Fruit fly (Drosophila melanogaster) whole organism, embryonic: ENCODE results near the gene CG17660.

Experiments
- Abd-B ChIP-seq: fragments of 200-800 bp; sonication (Bioruptor generic); optimal IDR thresholded peaks from 2 replicates; lab custom pipeline; 2018; ENCODE audit warnings: missing biosample characterization, mild to moderate bottlenecking, missing genetic modification characterization, moderate library complexity
- CG14050 ChIP-seq: fragments of 200-800 bp; sonication (Bioruptor generic); IDR thresholded peaks from 3 replicates; pipeline ENCODE4 v1.3.6; 2022; ENCODE audit warnings: missing biosample characterization, missing genetic modification characterization
- CG14965 ChIP-seq: fragments of 200-800 bp; sonication (Bioruptor generic); optimal IDR thresholded peaks from 2 replicates; lab custom pipeline; 2016; ENCODE audit warnings: missing biosample characterization, missing genetic modification characterization, borderline replicate concordance
- CG15479 ChIP-seq: fragments of 200-800 bp; sonication (Bioruptor generic); optimal IDR thresholded peaks from 3 replicates; lab custom pipeline; 2019; ENCODE audit warnings: missing biosample characterization, mild to moderate bottlenecking, missing genetic modification characterization, moderate library complexity
- CG15601 ChIP-seq: fragments of 200-800 bp; sonication (Bioruptor generic); optimal IDR thresholded peaks from 3 replicates; lab custom pipeline; 2019; ENCODE audit warnings: missing biosample characterization, mild to moderate bottlenecking, missing genetic modification characterization, moderate library complexity
- CG17359 ChIP-seq: fragments of 200-800 bp; sonication (Bioruptor generic); optimal IDR thresholded peaks from 3 replicates; lab custom pipeline; 2018; ENCODE audit warnings: missing biosample characterization, mild to moderate bottlenecking, missing genetic modification characterization, moderate library complexity
- CG17361 ChIP-seq: fragments of 200-800 bp; sonication (Bioruptor generic); IDR thresholded peaks from 3 replicates; pipeline ENCODE4 v1.3.6; 2022; ENCODE audit warnings: missing biosample characterization, missing genetic modification characterization
- CG17385 ChIP-seq: fragments of 200-800 bp; sonication (Bioruptor generic); optimal IDR thresholded peaks from 3 replicates; lab custom pipeline; 2018; ENCODE audit warnings: missing biosample characterization, mild to moderate bottlenecking, missing genetic modification characterization
- CG17568 ChIP-seq: fragments of 200-800 bp; sonication (Bioruptor generic); optimal IDR thresholded peaks from 2 replicates; lab custom pipeline; 2018; ENCODE audit warnings: missing biosample characterization, mild to moderate bottlenecking, missing genetic modification characterization, moderate library complexity
- CG18599 ChIP-seq: fragments of 200-800 bp; sonication (Bioruptor generic); optimal IDR thresholded peaks from 3 replicates; lab custom pipeline; 2017; ENCODE audit warnings: missing biosample characterization, missing genetic modification characterization, mild to moderate bottlenecking, moderate library complexity, missing genetic modification reagents
- CG2875 ChIP-seq: fragments of 200-800 bp; sonication (Bioruptor generic); optimal IDR thresholded peaks from 2 replicates; lab custom pipeline; 2017; ENCODE audit warnings: missing biosample characterization, mild to moderate bottlenecking, missing genetic modification characterization, missing genetic modification reagents
- CG33213 ChIP-seq: fragments of 200-800 bp; sonication (Bioruptor generic); optimal IDR thresholded peaks from 3 replicates; lab custom pipeline; 2016; ENCODE audit warnings: missing biosample characterization, missing genetic modification characterization
- CG3407 ChIP-seq: fragments of 200-800 bp; sonication (Bioruptor generic); optimal IDR thresholded peaks from 2 replicates; lab custom pipeline; 2018; ENCODE audit warnings: missing biosample characterization, mild to moderate bottlenecking, missing genetic modification characterization
- CG3726 ChIP-seq: fragments of 200-800 bp; sonication (Bioruptor generic); IDR thresholded peaks from 3 replicates; pipeline ENCODE4, ENCODE4 v1.3.6; 2022; ENCODE audit warnings: missing biosample characterization, missing genetic modification characterization
- CG4360 ChIP-seq: fragments of 200-800 bp; sonication (Bioruptor generic); IDR thresholded peaks from 2 replicates; pipeline ENCODE4 v1.3.6; 2022; ENCODE audit warnings: missing biosample characterization, missing genetic modification characterization
- CG4854 ChIP-seq: fragments of 200-800 bp; sonication (Bioruptor generic); optimal IDR thresholded peaks from 2 replicates; lab custom pipeline; 2016; ENCODE audit warnings: missing biosample characterization, missing genetic modification characterization, inconsistent platforms
- CG7556 ChIP-seq: fragments of 200-800 bp; sonication (Bioruptor generic); optimal IDR thresholded peaks from 2 replicates; lab custom pipeline; 2017; ENCODE audit warnings: missing biosample characterization, mild to moderate bottlenecking, missing genetic modification characterization
- CG7963 ChIP-seq: fragments of 200-800 bp; sonication (Bioruptor generic); IDR thresholded peaks from 3 replicates; pipeline ENCODE4 v1.3.6; 2022; ENCODE audit warnings: missing biosample characterization, missing genetic modification characterization; ENCODE audit not compliant: partially characterized antibody
- CG9817 ChIP-seq: fragments of 200-800 bp; sonication (Bioruptor generic); optimal IDR thresholded peaks from 2 replicates; lab custom pipeline; 2018; ENCODE audit warnings: missing biosample characterization, mild to moderate bottlenecking, missing genetic modification characterization, moderate library complexity
- CTCF ChIP-seq: fragments of 200-800 bp; sonication (Bioruptor generic); optimal IDR thresholded peaks from 2 replicates; lab custom pipeline; 2017; ENCODE audit warnings: missing biosample characterization, mild to moderate bottlenecking, missing genetic modification characterization, moderate library complexity
- CkIIα-i1 ChIP-seq: fragments of 200-800 bp; sonication (Bioruptor generic); IDR thresholded peaks from 2 replicates; pipeline ENCODE4 v1.3.6; 2022; ENCODE audit warnings: missing biosample characterization, missing genetic modification characterization
- D19A ChIP-seq: fragments of 200-800 bp; optimal IDR thresholded peaks from 3 replicates; lab custom pipeline; 2019; ENCODE audit warnings: missing biosample characterization, mild to moderate bottlenecking, missing genetic modification characterization, moderate library complexity
- H15 ChIP-seq: fragments of 200-800 bp; sonication (Bioruptor generic); IDR thresholded peaks from 3 replicates; pipeline ENCODE4 v1.3.6; 2022; ENCODE audit warnings: missing biosample characterization, missing genetic modification characterization
- Hand ChIP-seq: fragments of 200-800 bp; sonication (Bioruptor generic); optimal IDR thresholded peaks from 2 replicates; lab custom pipeline; 2017; ENCODE audit warnings: mild to moderate bottlenecking, missing biosample characterization, missing genetic modification reagents, missing genetic modification characterization
- Hsf ChIP-seq: fragments of 200-800 bp; sonication (Bioruptor generic); optimal IDR thresholded peaks from 3 replicates; lab custom pipeline; 2016; ENCODE audit warnings: missing biosample characterization, missing genetic modification characterization
- Jarid2 ChIP-seq: fragments of 200-800 bp; sonication (Bioruptor generic); optimal IDR thresholded peaks from 3 replicates; lab custom pipeline; 2017; ENCODE audit warnings: mild to moderate bottlenecking, missing biosample characterization, missing genetic modification reagents, missing genetic modification characterization
- Lpt ChIP-seq: fragments of >200 bp; optimal IDR thresholded peaks from 2 replicates; lab custom pipeline; 2018; ENCODE audit warnings: missing biosample characterization, missing genetic modification characterization
- NC2β ChIP-seq: fragments of 200-800 bp; sonication (Bioruptor generic); optimal IDR thresholded peaks from 2 replicates; lab custom pipeline; 2016; ENCODE audit warnings: missing biosample characterization, missing genetic modification characterization
- Poxn ChIP-seq: fragments of 200-800 bp; sonication (Bioruptor generic); IDR thresholded peaks from 2 replicates; pipeline ENCODE4 v1.3.6; 2022; ENCODE audit warnings: missing biosample characterization, missing genetic modification characterization
- ab ChIP-seq: fragments of 200-800 bp; sonication (Bioruptor generic); optimal IDR thresholded peaks from 2 replicates; lab custom pipeline; 2016; ENCODE audit warnings: missing biosample characterization, missing genetic modification characterization
- abd-A ChIP-seq: fragments of 200-800 bp; sonication (Bioruptor generic); optimal IDR thresholded peaks from 3 replicates; lab custom pipeline; 2019; ENCODE audit warnings: missing biosample characterization, mild to moderate bottlenecking, missing genetic modification characterization, moderate library complexity
- ap ChIP-seq: fragments of 200-800 bp; sonication (Bioruptor generic); IDR thresholded peaks from 2 replicates; pipeline ENCODE4 v1.3.6; 2022; ENCODE audit warnings: missing biosample characterization, missing genetic modification characterization
- corto ChIP-seq: fragments of 200-800 bp; sonication (Bioruptor generic); optimal IDR thresholded peaks from 2 replicates; lab custom pipeline; 2016; ENCODE audit warnings: missing biosample characterization, mild to moderate bottlenecking, missing genetic modification characterization, moderate library complexity
- croc ChIP-seq: fragments of 200-800 bp; sonication (Bioruptor generic); conservative IDR thresholded peaks from 3 replicates; pipeline ENCODE4 v1.3.6; 2022; ENCODE audit warnings: missing biosample characterization, missing genetic modification characterization
- dati ChIP-seq: fragments of 200-800 bp; sonication (Bioruptor generic); IDR thresholded peaks from 2 replicates; pipeline ENCODE4 v1.3.6; 2022; ENCODE audit warnings: missing biosample characterization, missing genetic modification characterization
- disco-r ChIP-seq: fragments of 200-800 bp; sonication (Bioruptor generic); optimal IDR thresholded peaks from 2 replicates; lab custom pipeline; 2016; ENCODE audit warnings: missing biosample characterization, missing genetic modification characterization
- dysf ChIP-seq: fragments of 200-800 bp; sonication (Bioruptor generic); IDR thresholded peaks from 3 replicates; pipeline ENCODE4 v1.3.6; 2022; ENCODE audit warnings: missing biosample characterization, missing genetic modification characterization
- en ChIP-seq: fragments of 200-800 bp; sonication (Bioruptor generic); optimal IDR thresholded peaks from 2 replicates; lab custom pipeline; 2016; ENCODE audit warnings: missing biosample characterization, missing genetic modification characterization
- eve ChIP-seq, 2 experiments: fragments of >200 bp; optimal IDR thresholded peaks; 2 replicates each; lab custom pipeline; 2017; ENCODE audit warnings: missing biosample characterization in 2 of 2, missing genetic modification characterization in 2 of 2
- gcm ChIP-seq: fragments of 200-800 bp; sonication (Bioruptor generic); optimal IDR thresholded peaks from 2 replicates; lab custom pipeline; 2019; ENCODE audit warnings: missing biosample characterization, mild to moderate bottlenecking, missing genetic modification characterization, moderate library complexity
- lola ChIP-seq, 3 experiments: fragments of >200 bp in 2 of 3; fragments of 200-800 bp in 1 of 3; sonication (Bioruptor generic) in 1 of 3; optimal IDR thresholded peaks; 2 replicates each; lab custom pipeline; 2017 to 2019; ENCODE audit warnings: missing biosample characterization in 3 of 3, missing genetic modification characterization in 3 of 3, mild to moderate bottlenecking in 1 of 3, moderate library complexity in 1 of 3
- mirr ChIP-seq: fragments of 200-800 bp; sonication (Bioruptor generic); optimal IDR thresholded peaks from 3 replicates; lab custom pipeline; 2018; ENCODE audit warnings: missing biosample characterization, mild to moderate bottlenecking, missing genetic modification characterization
- nerfin-2 ChIP-seq: fragments of 200-800 bp; sonication (Bioruptor generic); IDR thresholded peaks from 2 replicates; pipeline ENCODE4 v1.3.6; 2022; ENCODE audit warnings: missing biosample characterization, missing genetic modification characterization; ENCODE audit not compliant: partially characterized antibody
- phol ChIP-seq: fragments of 200-800 bp; sonication (Bioruptor generic); optimal IDR thresholded peaks from 3 replicates; lab custom pipeline; 2018; ENCODE audit warnings: missing biosample characterization, mild to moderate bottlenecking, missing genetic modification characterization, moderate library complexity
- prd ChIP-seq, 3 experiments: fragments of >200 bp in 2 of 3; fragments of 200-800 bp in 1 of 3; sonication (Bioruptor generic) in 1 of 3; optimal IDR thresholded peaks in 2 of 3; IDR thresholded peaks in 1 of 3; 2 replicates in 2 of 3; 3 replicates in 1 of 3; pipeline versions ENCODE4 v1.3.6 to Lab custom; 2017 to 2022; ENCODE audit warnings: missing biosample characterization in 1 of 3, missing genetic modification characterization in 1 of 3
- sd ChIP-seq: fragments of 200-800 bp; sonication (Bioruptor generic); optimal IDR thresholded peaks from 3 replicates; lab custom pipeline; 2018; ENCODE audit warnings: missing biosample characterization, mild to moderate bottlenecking, missing genetic modification characterization, moderate library complexity
- slp2 ChIP-seq: fragments of 200-800 bp; sonication (Bioruptor generic); optimal IDR thresholded peaks from 2 replicates; lab custom pipeline; 2016; ENCODE audit warnings: missing biosample characterization, missing genetic modification characterization
- so ChIP-seq: fragments of 200-800 bp; sonication (Bioruptor generic); IDR thresholded peaks from 3 replicates; pipeline ENCODE4 v1.3.6; 2022; ENCODE audit warnings: missing biosample characterization, missing genetic modification characterization
- sqz ChIP-seq: fragments of 200-800 bp; sonication (Bioruptor generic); optimal IDR thresholded peaks from 3 replicates; lab custom pipeline; 2018; ENCODE audit warnings: missing biosample characterization, mild to moderate bottlenecking, missing genetic modification characterization
- tx ChIP-seq: fragments of 200-800 bp; sonication (Bioruptor generic); optimal IDR thresholded peaks from 2 replicates; lab custom pipeline; 2016; ENCODE audit warnings: missing biosample characterization, missing genetic modification characterization
- vnd ChIP-seq: fragments of 200-800 bp; sonication (Bioruptor generic); IDR thresholded peaks from 3 replicates; pipeline ENCODE4 v1.3.6; 2022; ENCODE audit warnings: missing biosample characterization, missing genetic modification characterization; ENCODE audit not compliant: partially characterized antibody

Gene CG17660

dm6 chr2L:1704746-1705145, 5.5 kb downstream of the CG17660 start, which contains the start of gene cpb (continued):
- TF ChIP-seq CG14965 (GFP tag; lab: Kevin White, UChicago) (no peak), ab (no peak), CG3407 (GFP tag; lab: Kevin White, UChicago) (no peak), Hand (GFP tag; lab: Kevin White, UChicago) (no peak), eve (GFP tag; optimal IDR thresholded peaks at IDR 0.05; lab: Kevin White, UChicago) (no peak), CG18599 (GFP tag; lab: Kevin White, UChicago) (no peak), CG15601 (tag; lab: Kevin White, UChicago) (no peak), CG9817 (no peak), vnd (GFP tag; lab: Robert Waterston, UW) (peak; percentile 88), CG17359 (no peak), so (GFP tag; lab: Robert Waterston, UW) (no peak), sd (tag; lab: Kevin White, UChicago) (no peak), D19A (tag; lab: Kevin White, UChicago) (no peak), CG4360 (no peak), CG17385 (GFP tag; lab: Kevin White, UChicago) (no peak), CTCF (GFP tag; lab: Kevin White, UChicago) (no peak), CG14050 (no peak), Jarid2 (no peak), dysf (no peak), gcm (GFP tag; lab: Kevin White, UChicago) (no peak), sqz (no peak), CG15479 (GFP tag; lab: Kevin White, UChicago) (no peak), phol (tag; lab: Kevin White, UChicago) (peak; percentile 5), Hsf (GFP tag; lab: Kevin White, UChicago) (no peak), CkIIα-i1 (GFP tag; lab: Robert Waterston, UW) (no peak), Lpt (GFP tag; lab: Kevin White, UChicago) (no peak), nerfin-2 (GFP tag; lab: Robert Waterston, UW) (peak; percentile 85), prd (optimal IDR thresholded peaks at IDR 0.05; lab: Kevin White, UChicago) (no peak), prd (GFP tag; IDR thresholded peaks at IDR 0.05; lab: Robert Waterston, UW) (no peak), CG2875 (no peak), tx (no peak), NC2β (GFP tag; lab: Kevin White, UChicago) (no peak), CG3726 (GFP tag; lab: Robert Waterston, UW) (no peak), CG33213 (GFP tag; lab: Kevin White, UChicago) (no peak), slp2 (GFP tag; lab: Kevin White, UChicago) (no peak), abd-A (tag; lab: Kevin White, UChicago) (no peak), CG17361 (no peak), CG7556 (GFP tag; lab: Kevin White, UChicago) (no peak), H15 (GFP tag; lab: Robert Waterston, UW) (no peak), CG17568 (no peak), en (GFP tag; lab: Kevin White, UChicago) (no peak), dati (GFP tag; lab: Robert Waterston, UW) (no peak), corto (GFP tag; lab: Kevin White, UChicago) (no peak), disco-r (GFP tag; lab: Kevin White, UChicago) (no peak), Abd-B (GFP tag; lab: Kevin White, UChicago) (no peak), CG7963 (GFP tag; lab: Robert Waterston, UW) (peak; percentile 89), mirr (no peak), CG4854 (GFP tag; lab: Kevin White, UChicago) (no peak), lola (GFP tag; optimal IDR thresholded peaks at IDR 0.05; lab: Kevin White, UChicago) (no peak), ap (no peak), croc (GFP tag; lab: Robert Waterston, UW) (no peak), Poxn (no peak)
